Worm (Caenorhabditis elegans): ENCODE results near the gene sqv-8.

sqv-8 gene

DNA sequence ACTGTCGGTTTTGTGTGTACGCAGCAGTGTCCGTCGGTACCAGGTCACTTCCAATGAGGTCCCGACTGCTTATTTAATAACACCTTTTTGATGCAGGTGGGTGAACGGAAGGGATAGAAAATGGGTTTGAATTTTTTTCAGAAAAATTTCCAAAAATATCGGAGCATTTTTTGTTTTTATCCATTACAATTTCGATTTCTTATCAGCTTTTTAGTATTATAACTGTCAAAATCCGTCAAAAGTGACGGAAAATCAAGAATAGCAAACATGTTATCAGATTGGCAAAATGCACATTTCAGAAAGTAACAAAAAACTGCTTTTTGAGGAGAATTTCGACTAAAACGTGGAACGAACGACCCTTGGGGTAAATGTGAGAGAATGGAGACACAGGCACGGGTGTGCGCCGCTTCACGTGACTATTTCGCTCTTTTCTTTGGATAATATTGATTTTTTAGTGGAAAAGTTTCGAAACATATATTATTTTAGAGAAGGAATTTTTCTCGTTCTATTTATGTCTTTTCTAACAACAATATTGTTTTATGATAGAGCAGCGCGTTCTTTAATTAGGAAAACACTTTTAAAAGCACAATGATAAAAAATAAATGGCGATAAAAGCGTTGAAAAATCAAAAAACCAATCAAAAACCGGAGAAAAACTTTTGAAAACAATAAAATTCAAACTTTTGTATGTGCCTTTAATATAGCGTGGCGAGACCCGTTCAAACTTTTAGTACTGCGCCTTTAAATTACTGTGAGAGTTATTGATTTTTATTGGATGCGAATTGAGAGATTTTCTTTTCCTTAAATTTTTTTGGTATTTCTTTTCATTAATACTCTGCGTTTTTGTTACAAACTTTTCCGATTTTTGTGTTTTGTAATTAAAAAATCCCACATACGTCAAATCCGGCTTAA, at the start of gene sqv-8:
sqv-8 (plus strand) TSS at position 51 of the 911 bp plus-strand sequence.
- TF ChIP-seq nhr-42 (GFP tag; IDR thresholded peaks at IDR 0.05) (no peak), ceh-32 (tag; optimal IDR thresholded peaks at IDR 0.05; ENCODE audit: poor library complexity) (no peak), lsy-2 (tag; optimal IDR thresholded peaks at IDR 0.05) (peak in 1 of 2 experiments; percentile 39), Y75B8A.6 (GFP tag; IDR thresholded peaks at IDR 0.05) (no peak), mxl-2 (GFP tag; conservative IDR thresholded peaks at IDR 0.05) (no peak), aly-2 (tag; optimal IDR thresholded peaks at IDR 0.05) (no peak), ceh-62 (tag; optimal IDR thresholded peaks at IDR 0.05) (no peak), nhr-102 (tag; optimal IDR thresholded peaks at IDR 0.05) (no peak), duxl-1 (tag; optimal IDR thresholded peaks at IDR 0.05; ENCODE audit: poor library complexity) (no peak), saeg-2 (GFP tag; IDR thresholded peaks at IDR 0.05) (no peak), hlh-11 (tag; optimal IDR thresholded peaks at IDR 0.05) (peak; percentile 61), mep-1 (tag; optimal IDR thresholded peaks at IDR 0.05) (no peak), nhr-11 (tag; optimal IDR thresholded peaks at IDR 0.05) (no peak), hlh-30 (tag; optimal IDR thresholded peaks at IDR 0.05; ENCODE audit: insufficient read depth) (peak; percentile 92), tra-1 (GFP tag; IDR thresholded peaks at IDR 0.05) (no peak), set-16 (GFP tag; IDR thresholded peaks at IDR 0.05) (no peak), lin-29 (GFP tag; IDR thresholded peaks at IDR 0.05) (no peak), dmd-8 (GFP tag; IDR thresholded peaks at IDR 0.05) (no peak), dpl-1 (GFP tag; optimal IDR thresholded peaks at IDR 0.05) (no peak), mes-2 (tag; optimal IDR thresholded peaks at IDR 0.05; ENCODE audit: poor library complexity, severe bottlenecking) (no peak), spr-1 (tag; optimal IDR thresholded peaks at IDR 0.05) (no peak), gei-8 (GFP tag; optimal IDR thresholded peaks at IDR 0.05) (no peak), lin-1 (GFP tag; IDR thresholded peaks at IDR 0.05) (no peak), nhr-111 (GFP tag; optimal IDR thresholded peaks at IDR 0.05) (no peak), zag-1 (tag; optimal IDR thresholded peaks at IDR 0.05) (no peak), ZK546.5 (tag; optimal IDR thresholded peaks at IDR 0.05) (no peak), nhr-48 (tag; optimal IDR thresholded peaks at IDR 0.05) (no peak), nhr-10 (tag; optimal IDR thresholded peaks at IDR 0.05) (no peak), zip-11 (GFP tag; IDR thresholded peaks at IDR 0.05) (no peak), Y5F2A.4 (GFP tag; optimal IDR thresholded peaks at IDR 0.05) (no peak), daf-16 (GFP tag; optimal IDR thresholded peaks at IDR 0.05) (no peak), daf-16 (tag; optimal IDR thresholded peaks at IDR 0.05) (peak; percentile 33), zip-2 (tag; optimal IDR thresholded peaks at IDR 0.05) (no peak), D1046.2 (GFP tag; IDR thresholded peaks at IDR 0.05) (no peak), dve-1 (tag; optimal IDR thresholded peaks at IDR 0.05; ENCODE audit: insufficient read depth) (peak; percentile 48), zfp-2 (tag; optimal IDR thresholded peaks at IDR 0.05) (no peak), ztf-7 (tag; optimal IDR thresholded peaks at IDR 0.05) (no peak), zfp-3 (GFP tag; conservative IDR thresholded peaks at IDR 0.05) (peak; percentile 50; the same call in 1 of the 2 replicates), nhr-25 (tag; optimal IDR thresholded peaks at IDR 0.05; ENCODE audit: borderline replicate concordance, insufficient read depth) (no peak), dmd-6 (GFP tag; IDR thresholded peaks at IDR 0.05) (peak; percentile 82), unc-62 (GFP tag; optimal IDR thresholded peaks at IDR 0.05 in 1 of 2) (peak in 1 of 2 experiments; percentile 84), unc-62 (tag; optimal IDR thresholded peaks at IDR 0.05) (no peak), egl-43 (GFP tag; IDR thresholded peaks at IDR 0.05) (no peak), fkh-10 (GFP tag; optimal IDR thresholded peaks at IDR 0.05) (no peak), pqm-1 (tag; optimal IDR thresholded peaks at IDR 0.05) (no peak), aha-1 (tag) (no peak), rbr-2 (tag; optimal IDR thresholded peaks at IDR 0.05) (no peak), daf-12 (tag; optimal IDR thresholded peaks at IDR 0.05) (no peak), pha-4 (GFP tag; IDR thresholded peaks at IDR 0.05) (no peak), pha-4 (tag; optimal IDR thresholded peaks at IDR 0.05) (no peak)
